Worm (Caenorhabditis elegans) whole organism, L3 larva: ENCODE results near the gene frg-1.

Source experiments
- ZK546.5 ChIP-seq: sonication (generic microtip); optimal IDR thresholded peaks from 2 replicates; lab custom pipeline; 2017; ENCODE audit warnings: missing biosample characterization, missing genetic modification characterization
- aly-2 ChIP-seq: fragments of 150-350 bp; optimal IDR thresholded peaks from 2 replicates; lab custom pipeline; 2014; ENCODE audit warnings: missing biosample characterization, missing genetic modification characterization
- elt-1 ChIP-seq: fragments of 150-350 bp; optimal IDR thresholded peaks from 2 replicates; lab custom pipeline; 2014; ENCODE audit warnings: missing biosample characterization, missing genetic modification characterization
- lin-15B ChIP-seq: fragments of 150-350 bp; optimal IDR thresholded peaks from 2 replicates; lab custom pipeline; 2014; ENCODE audit warnings: missing biosample characterization, missing genetic modification characterization
- mml-1 ChIP-seq: fragments of 150-350 bp; sonication (generic microtip); optimal IDR thresholded peaks from 3 replicates; lab custom pipeline; 2014; ENCODE audit warnings: missing biosample characterization, missing genetic modification characterization
- nhr-12 ChIP-seq: fragments of 150-350 bp; optimal IDR thresholded peaks from 2 replicates; lab custom pipeline; 2014; ENCODE audit warnings: missing biosample characterization, missing genetic modification characterization
- nhr-237 ChIP-seq: fragments of 150-350 bp; optimal IDR thresholded peaks from 2 replicates; lab custom pipeline; 2014; ENCODE audit warnings: missing biosample characterization, missing genetic modification characterization
- nhr-28 ChIP-seq: fragments of 150-350 bp; optimal IDR thresholded peaks from 2 replicates; lab custom pipeline; 2014; ENCODE audit warnings: missing biosample characterization, missing genetic modification characterization
- nhr-77 ChIP-seq: fragments of 150-350 bp; optimal IDR thresholded peaks from 2 replicates; lab custom pipeline; 2014; ENCODE audit warnings: missing biosample characterization, missing genetic modification characterization
- pqm-1 ChIP-seq: fragments of 150-350 bp; optimal IDR thresholded peaks from 2 replicates; lab custom pipeline; 2017; ENCODE audit warnings: missing biosample characterization, missing genetic modification characterization, inconsistent platforms
- unc-62 ChIP-seq: fragments of 150-350 bp; sonication (generic microtip); optimal IDR thresholded peaks from 4 replicates; lab custom pipeline; 2014; ENCODE audit warnings: missing biosample characterization, missing genetic modification reagents, missing genetic modification characterization

DNA sequence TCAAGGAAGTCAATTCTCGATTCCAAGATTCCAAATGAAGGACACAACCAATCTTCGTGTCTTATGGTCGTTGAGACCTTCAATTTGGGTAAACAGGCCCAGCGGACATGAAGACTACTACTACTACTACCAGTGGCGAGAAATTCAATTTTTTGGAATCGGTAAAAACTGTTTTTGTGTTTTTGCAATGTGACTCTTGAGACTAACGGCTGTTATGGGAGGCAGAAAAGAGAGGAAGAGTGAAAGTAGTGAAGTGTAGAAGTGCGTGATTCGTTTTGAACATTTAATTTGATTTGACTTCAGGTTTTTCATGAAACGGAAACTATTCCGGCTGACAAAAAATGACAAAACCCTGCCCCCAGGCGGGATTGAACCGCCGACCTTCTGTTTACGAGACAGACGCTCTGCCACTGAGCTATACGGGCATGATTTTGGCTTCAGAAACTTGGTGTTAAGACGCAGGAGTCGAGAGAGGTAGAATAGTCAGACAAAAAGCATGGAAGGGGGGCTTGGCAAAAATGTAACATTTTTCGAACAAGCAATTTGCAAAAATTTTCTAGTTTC is 36.9 kb downstream of the frg-1 start:
- TF ChIP-seq pqm-1 (peak; percentile 3), aly-2 (tag; lab: Kevin White, UChicago) (no peak), nhr-12 (tag; lab: Kevin White, UChicago) (no peak), mml-1 (tag; lab: Kevin White, UChicago) (no peak), nhr-237 (tag; lab: Kevin White, UChicago) (no peak), nhr-77 (tag; lab: Kevin White, UChicago) (no peak), ZK546.5 (no peak), elt-1 (no peak), lin-15B (tag; lab: Kevin White, UChicago) (peak; percentile 7), unc-62 (no peak), nhr-28 (tag; lab: Kevin White, UChicago) (no peak)
